Fruit fly (Drosophila melanogaster) whole organism, embryonic: ENCODE data around the gene CG5506.

ENCODE experiments used
- Antp ChIP-seq: fragments of 200-800 bp; sonication (Bioruptor generic); optimal IDR thresholded peaks from 3 replicates; lab custom pipeline; 2016; ENCODE audit warnings: missing biosample characterization, missing genetic modification characterization
- BEAF-32 ChIP-seq: fragments of 200-800 bp; sonication (Bioruptor generic); optimal IDR thresholded peaks from 3 replicates; lab custom pipeline; 2017; ENCODE audit warnings: missing biosample characterization, missing genetic modification characterization, mild to moderate bottlenecking, moderate library complexity, missing genetic modification reagents
- Bgb ChIP-seq: fragments of 200-800 bp; sonication (Bioruptor generic); IDR thresholded peaks from 2 replicates; pipeline ENCODE4 v1.3.6; 2022; ENCODE audit warnings: missing biosample characterization, missing genetic modification characterization; ENCODE audit not compliant: partially characterized antibody
- CG10267 ChIP-seq: fragments of 200-800 bp; sonication (Bioruptor generic); optimal IDR thresholded peaks from 2 replicates; lab custom pipeline; 2018; ENCODE audit warnings: missing biosample characterization, mild to moderate bottlenecking, missing genetic modification characterization, moderate library complexity
- CG11085 ChIP-seq: fragments of 200-800 bp; sonication (Bioruptor generic); IDR thresholded peaks from 2 replicates; pipeline ENCODE4 v1.3.6; 2022; ENCODE audit warnings: missing biosample characterization, missing genetic modification characterization
- CG12155 ChIP-seq: fragments of 200-800 bp; sonication (Bioruptor generic); optimal IDR thresholded peaks from 3 replicates; lab custom pipeline; 2016; ENCODE audit warnings: missing biosample characterization, missing genetic modification characterization
- CG12236 ChIP-seq: fragments of 200-800 bp; sonication (Bioruptor generic); optimal IDR thresholded peaks from 2 replicates; lab custom pipeline; 2016; ENCODE audit warnings: missing biosample characterization, missing genetic modification characterization
- CG12659 ChIP-seq: fragments of 200-800 bp; sonication (Bioruptor generic); optimal IDR thresholded peaks from 3 replicates; lab custom pipeline; 2017; ENCODE audit warnings: mild to moderate bottlenecking, missing biosample characterization, missing genetic modification reagents, missing genetic modification characterization
- CG13894 ChIP-seq: fragments of 200-800 bp; sonication (Bioruptor generic); optimal IDR thresholded peaks from 3 replicates; lab custom pipeline; 2018; ENCODE audit warnings: missing biosample characterization, mild to moderate bottlenecking, missing genetic modification characterization, moderate library complexity
- CG14014 ChIP-seq: fragments of 200-800 bp; sonication (Bioruptor generic); IDR thresholded peaks from 2 replicates; pipeline ENCODE4 v1.3.6; 2022; ENCODE audit warnings: missing biosample characterization, missing genetic modification characterization
- CG14860 ChIP-seq: fragments of 200-800 bp; sonication (Bioruptor generic); IDR thresholded peaks from 3 replicates; pipeline ENCODE4 v1.3.6; 2022; ENCODE audit warnings: missing biosample characterization, missing genetic modification characterization; ENCODE audit not compliant: partially characterized antibody
- CG15011 ChIP-seq: fragments of 200-800 bp; sonication (Bioruptor generic); optimal IDR thresholded peaks from 3 replicates; lab custom pipeline; 2018; ENCODE audit warnings: missing biosample characterization, mild to moderate bottlenecking, missing genetic modification characterization
- CG15514 ChIP-seq: fragments of 200-800 bp; sonication (Bioruptor generic); optimal IDR thresholded peaks from 3 replicates; lab custom pipeline; 2017; ENCODE audit warnings: missing biosample characterization, missing genetic modification characterization, mild to moderate bottlenecking, moderate library complexity, missing genetic modification reagents
- CG1602 ChIP-seq: fragments of 200-800 bp; sonication (Bioruptor generic); optimal IDR thresholded peaks from 3 replicates; lab custom pipeline; 2016; ENCODE audit warnings: missing biosample characterization, missing genetic modification characterization
- CG18262 ChIP-seq: fragments of 200-800 bp; optimal IDR thresholded peaks from 3 replicates; lab custom pipeline; 2019; ENCODE audit warnings: missing biosample characterization, mild to moderate bottlenecking, missing genetic modification characterization, moderate library complexity
- CG2116 ChIP-seq: fragments of 200-800 bp; sonication (Bioruptor generic); optimal IDR thresholded peaks from 3 replicates; lab custom pipeline; 2018; ENCODE audit warnings: missing biosample characterization, mild to moderate bottlenecking, missing genetic modification characterization
- CG2678 ChIP-seq: fragments of 200-800 bp; sonication (Bioruptor generic); optimal IDR thresholded peaks from 3 replicates; lab custom pipeline; 2019; ENCODE audit warnings: missing biosample characterization, mild to moderate bottlenecking, missing genetic modification characterization, moderate library complexity
- CG3995 ChIP-seq: fragments of 200-800 bp; sonication (Bioruptor generic); optimal IDR thresholded peaks from 3 replicates; lab custom pipeline; 2016; ENCODE audit warnings: missing biosample characterization, missing genetic modification characterization
- CG4617 ChIP-seq: fragments of 200-800 bp; sonication (Bioruptor generic); optimal IDR thresholded peaks from 3 replicates; lab custom pipeline; 2016; ENCODE audit warnings: missing biosample characterization, missing genetic modification characterization, borderline replicate concordance
- CG4854 ChIP-seq: fragments of 200-800 bp; sonication (Bioruptor generic); optimal IDR thresholded peaks from 2 replicates; lab custom pipeline; 2016; ENCODE audit warnings: missing biosample characterization, missing genetic modification characterization, inconsistent platforms
- CG8290 ChIP-seq, 3 experiments: fragments of 200-800 bp; sonication (Bioruptor generic); optimal IDR thresholded peaks; 2 replicates each; lab custom pipeline; 2016 to 2019; ENCODE audit warnings: missing biosample characterization in 3 of 3, missing genetic modification characterization in 3 of 3, mild to moderate bottlenecking in 2 of 3, moderate library complexity in 1 of 3
- CG8478 ChIP-seq: fragments of >200 bp; optimal IDR thresholded peaks from 2 replicates; lab custom pipeline; 2018
- Chrac-16 ChIP-seq: fragments of 200-800 bp; sonication (Bioruptor generic); optimal IDR thresholded peaks from 3 replicates; lab custom pipeline; 2016; ENCODE audit warnings: missing biosample characterization, missing genetic modification characterization
- Doc3 ChIP-seq: fragments of 200-800 bp; sonication (Bioruptor generic); IDR thresholded peaks from 3 replicates; pipeline ENCODE4 v1.3.6; 2022; ENCODE audit warnings: missing biosample characterization, missing genetic modification characterization; ENCODE audit not compliant: partially characterized antibody
- E2f2 ChIP-seq: fragments of 200-800 bp; sonication (Bioruptor generic); IDR thresholded peaks from 2 replicates; pipeline ENCODE4 v1.3.6; 2022; ENCODE audit warnings: missing biosample characterization, missing genetic modification characterization
- Ets65A ChIP-seq: fragments of 200-800 bp; sonication (Bioruptor generic); peaks from one replicate; lab custom pipeline; 2016; ENCODE audit warnings: missing biosample characterization, missing genetic modification characterization
- MBD-R2 ChIP-seq: fragments of 200-800 bp; sonication (Bioruptor generic); IDR thresholded peaks from 2 replicates; pipeline ENCODE4 v1.3.6; 2022; ENCODE audit warnings: missing biosample characterization, missing genetic modification characterization
- Mes4 ChIP-seq: fragments of 200-800 bp; sonication (Bioruptor generic); optimal IDR thresholded peaks from 2 replicates; lab custom pipeline; 2016; ENCODE audit warnings: missing biosample characterization, missing genetic modification characterization
- Pdp1 ChIP-seq, 2 experiments: fragments of 200-800 bp; sonication (Bioruptor generic); optimal IDR thresholded peaks; 3 replicates each; lab custom pipeline; 2016; ENCODE audit warnings: missing biosample characterization in 2 of 2, missing genetic modification characterization in 2 of 2, mild to moderate bottlenecking in 1 of 2, moderate library complexity in 1 of 2
- Scr ChIP-seq: fragments of 200-800 bp; sonication (Bioruptor generic); IDR thresholded peaks from 2 replicates; pipeline ENCODE4 v1.3.6; 2022; ENCODE audit warnings: missing biosample characterization, missing genetic modification characterization; ENCODE audit not compliant: partially characterized antibody
- Sin3A ChIP-seq: fragments of >200 bp; optimal IDR thresholded peaks from 2 replicates; lab custom pipeline; 2018
- Vsx1 ChIP-seq: fragments of 200-800 bp; sonication (Bioruptor generic); optimal IDR thresholded peaks from 2 replicates; lab custom pipeline; 2017; ENCODE audit warnings: missing biosample characterization, mild to moderate bottlenecking, missing genetic modification characterization, missing genetic modification reagents
- crc ChIP-seq: fragments of 200-800 bp; sonication (Bioruptor generic); optimal IDR thresholded peaks from 2 replicates; lab custom pipeline; 2016; ENCODE audit warnings: missing biosample characterization, missing genetic modification characterization
- da ChIP-seq: fragments of 200-800 bp; sonication (Bioruptor generic); optimal IDR thresholded peaks from 2 replicates; lab custom pipeline; 2016; ENCODE audit warnings: missing biosample characterization, missing genetic modification characterization
- ewg ChIP-seq: fragments of 200-800 bp; sonication (Bioruptor generic); optimal IDR thresholded peaks from 3 replicates; lab custom pipeline; 2017; ENCODE audit warnings: mild to moderate bottlenecking, missing biosample characterization, missing genetic modification reagents, missing genetic modification characterization
- fd64A ChIP-seq: fragments of 200-800 bp; sonication (Bioruptor generic); optimal IDR thresholded peaks from 3 replicates; lab custom pipeline; 2018; ENCODE audit warnings: missing biosample characterization, mild to moderate bottlenecking, missing genetic modification characterization
- fu2 ChIP-seq: fragments of 200-800 bp; sonication (Bioruptor generic); optimal IDR thresholded peaks from 2 replicates; lab custom pipeline; 2016; ENCODE audit warnings: missing biosample characterization, missing genetic modification characterization
- gem ChIP-seq: fragments of 200-800 bp; sonication (Bioruptor generic); optimal IDR thresholded peaks from 2 replicates; lab custom pipeline; 2019; ENCODE audit warnings: missing biosample characterization, mild to moderate bottlenecking, missing genetic modification characterization, moderate library complexity
- grau ChIP-seq: fragments of 200-800 bp; optimal IDR thresholded peaks from 3 replicates; lab custom pipeline; 2019; ENCODE audit warnings: missing biosample characterization, mild to moderate bottlenecking, missing genetic modification characterization, moderate library complexity
- ham ChIP-seq: fragments of 200-800 bp; sonication (Bioruptor generic); IDR thresholded peaks from 2 replicates; pipeline ENCODE4 v1.3.6; 2022; ENCODE audit warnings: missing biosample characterization, missing genetic modification characterization
- ind ChIP-seq: fragments of 200-800 bp; sonication (Bioruptor generic); optimal IDR thresholded peaks from 3 replicates; lab custom pipeline; 2016; ENCODE audit warnings: missing biosample characterization, missing genetic modification characterization
- lab ChIP-seq: fragments of 200-800 bp; sonication (Bioruptor generic); optimal IDR thresholded peaks from 3 replicates; lab custom pipeline; 2017; ENCODE audit warnings: missing biosample characterization, missing genetic modification characterization, mild to moderate bottlenecking, moderate library complexity, missing genetic modification reagents
- pnt ChIP-seq: fragments of 200-800 bp; sonication (Bioruptor generic); optimal IDR thresholded peaks from 3 replicates; lab custom pipeline; 2016; ENCODE audit warnings: missing biosample characterization, missing genetic modification characterization
- pum ChIP-seq: fragments of 200-800 bp; sonication (Bioruptor generic); optimal IDR thresholded peaks from 2 replicates; lab custom pipeline; 2016; ENCODE audit warnings: missing biosample characterization, missing genetic modification characterization
- sens ChIP-seq: fragments of 200-800 bp; sonication (Bioruptor generic); peaks from one replicate; lab custom pipeline; 2016; ENCODE audit warnings: missing biosample characterization, missing genetic modification characterization
- slbo ChIP-seq: fragments of 200-800 bp; sonication (Bioruptor generic); IDR thresholded peaks from 2 replicates; pipeline ENCODE4 v1.3.6; 2022; ENCODE audit warnings: missing biosample characterization, missing genetic modification characterization
- stc ChIP-seq: fragments of 200-800 bp; sonication (Bioruptor generic); IDR thresholded peaks from 2 replicates; pipeline ENCODE4 v1.3.6; 2022; ENCODE audit warnings: missing biosample characterization, missing genetic modification characterization
- stwl ChIP-seq: fragments of 200-800 bp; sonication (Bioruptor generic); optimal IDR thresholded peaks from 3 replicates; lab custom pipeline; 2018; ENCODE audit warnings: missing biosample characterization, mild to moderate bottlenecking, missing genetic modification characterization, moderate library complexity
- trh ChIP-seq: fragments of 200-800 bp; sonication (Bioruptor generic); optimal IDR thresholded peaks from 2 replicates; lab custom pipeline; 2016; ENCODE audit warnings: missing biosample characterization, missing genetic modification characterization
- tx ChIP-seq: fragments of 200-800 bp; sonication (Bioruptor generic); optimal IDR thresholded peaks from 2 replicates; lab custom pipeline; 2016; ENCODE audit warnings: missing biosample characterization, missing genetic modification characterization
- wek ChIP-seq: fragments of 200-800 bp; sonication (Bioruptor generic); optimal IDR thresholded peaks from 3 replicates; lab custom pipeline; 2018; ENCODE audit warnings: missing biosample characterization, mild to moderate bottlenecking, missing genetic modification characterization, moderate library complexity

The CG5506 gene

dm6 chr3L:17912448-17912847, 28.3 kb upstream of the CG5506 start, which contains the start of gene CG5290 (continued):
- TF ChIP-seq CG12659 (GFP tag; lab: Kevin White, UChicago) (peak; percentile 46), CG11085 (GFP tag; lab: Robert Waterston, UW) (no peak), CG18262 (tag; lab: Kevin White, UChicago) (no peak), slbo (GFP tag; lab: Robert Waterston, UW) (peak; percentile 43; the same call in 1 of the 2 replicates), Scr (GFP tag; lab: Robert Waterston, UW) (peak; percentile 77), stc (GFP tag; lab: Robert Waterston, UW) (no peak), Bgb (GFP tag; lab: Robert Waterston, UW) (peak; percentile 48), Chrac-16 (GFP tag; lab: Kevin White, UChicago) (peak; percentile 42), gem (tag; lab: Kevin White, UChicago) (peak; percentile 27), tx (GFP tag; lab: Kevin White, UChicago) (peak; percentile 30), grau (tag; lab: Kevin White, UChicago) (peak; percentile 29), Pdp1 (GFP tag; optimal IDR thresholded peaks at IDR 0.05; lab: Kevin White, UChicago) (peak in 1 of 2 experiments; percentile 25), Sin3A (lab: Kevin White, UChicago) (peak; percentile 4), lab (peak; percentile 55), MBD-R2 (GFP tag; lab: Robert Waterston, UW) (peak; percentile 49), CG4854 (peak; percentile 6), pum (GFP tag; lab: Kevin White, UChicago) (peak; percentile 27), ham (no peak), CG3995 (GFP tag; lab: Kevin White, UChicago) (peak; percentile 88), Ets65A (GFP tag; lab: Kevin White, UChicago) (peak; percentile 71), crc (GFP tag; lab: Kevin White, UChicago) (peak; percentile 13), CG15514 (GFP tag; lab: Kevin White, UChicago) (peak; percentile 87), Doc3 (GFP tag; lab: Robert Waterston, UW) (peak; percentile 75), Antp (GFP tag; lab: Kevin White, UChicago) (peak; percentile 12), E2f2 (peak; percentile 93), CG8478 (lab: Kevin White, UChicago) (no peak), CG2116 (GFP tag; lab: Kevin White, UChicago) (peak; percentile 59), CG12236 (GFP tag; lab: Kevin White, UChicago) (peak; percentile 24), ind (GFP tag; lab: Kevin White, UChicago) (peak; percentile 7), fu2 (GFP tag; lab: Kevin White, UChicago) (peak; percentile 8), CG2678 (tag; lab: Kevin White, UChicago) (peak; percentile 17), Vsx1 (GFP tag; lab: Kevin White, UChicago) (peak; percentile 59), Mes4 (no peak), CG15011 (GFP tag; lab: Kevin White, UChicago) (no peak), CG8290 (GFP tag; optimal IDR thresholded peaks at IDR 0.05; lab: Kevin White, UChicago) (peak; percentile 4), CG8290 (tag; optimal IDR thresholded peaks at IDR 0.05; lab: Kevin White, UChicago) (peak in 1 of 2 experiments; percentile 1), da (no peak), ewg (GFP tag; lab: Kevin White, UChicago) (no peak), BEAF-32 (peak; percentile 83), CG14014 (GFP tag; lab: Robert Waterston, UW) (no peak), trh (GFP tag; lab: Kevin White, UChicago) (no peak), CG1602 (GFP tag; lab: Kevin White, UChicago) (peak; percentile 6), wek (GFP tag; lab: Kevin White, UChicago) (no peak), fd64A (no peak), CG13894 (tag; lab: Kevin White, UChicago) (peak; percentile 30), CG14860 (peak; percentile 18; the same call in 1 of the 3 replicates), sens (GFP tag; lab: Kevin White, UChicago) (peak; percentile 91), pnt (GFP tag; lab: Kevin White, UChicago) (no peak), CG10267 (tag; lab: Kevin White, UChicago) (peak; percentile 95), CG4617 (GFP tag; lab: Kevin White, UChicago) (peak; percentile 7), CG12155 (GFP tag; lab: Kevin White, UChicago) (peak; percentile 52), stwl (peak; percentile 76)
